Fruit fly (Drosophila melanogaster): ENCODE results near the gene Rcd4.

Gene Rcd4

DNA sequence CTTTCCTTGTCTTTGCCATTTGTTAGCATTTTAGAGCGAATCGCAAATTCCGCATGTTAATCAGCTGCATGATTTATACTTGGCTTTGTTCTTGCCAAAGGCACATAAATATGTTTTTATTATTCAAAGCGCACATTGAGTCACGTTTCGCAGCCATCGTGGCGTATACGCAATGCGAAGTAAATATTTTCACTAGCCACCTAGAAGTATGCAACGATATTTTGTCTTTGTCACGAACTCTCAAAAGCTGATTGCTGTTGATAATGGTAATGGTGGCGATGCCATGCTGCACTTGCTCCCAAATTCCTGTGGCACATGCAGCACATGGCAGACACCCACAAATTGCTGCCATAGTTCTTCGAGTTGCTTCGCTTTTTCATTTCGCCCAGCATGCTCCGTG is 48.0 kb upstream of the Rcd4 start (continued):
- TF ChIP-seq Atf6 (GFP tag; IDR thresholded peaks at IDR 0.05): 0 out of 2 replicates have a peak, but pooled peaks have one; percentile 8
- no peak for TF ChIP-seq CG8388 (GFP tag; optimal IDR thresholded peaks at IDR 0.05)
- TF ChIP-seq CG1647 (GFP tag; optimal IDR thresholded peaks at IDR 0.05): no peak
- no peak for TF ChIP-seq Aef1 (GFP tag; IDR thresholded peaks at IDR 0.05)
- no peak for TF ChIP-seq CG12071 (GFP tag; optimal IDR thresholded peaks at IDR 0.05)
- TF ChIP-seq CG17328 (GFP tag; IDR thresholded peaks at IDR 0.05): no peak
- peak; percentile 30; the same call in 1 of the 2 replicates for TF ChIP-seq CG13287 (GFP tag; IDR thresholded peaks at IDR 0.05; ENCODE audit: partially characterized antibody)
- no peak for TF ChIP-seq dimm (GFP tag; IDR thresholded peaks at IDR 0.05)
- TF ChIP-seq CG8359 (GFP tag; optimal IDR thresholded peaks at IDR 0.05; ENCODE audit: borderline replicate concordance): no peak
- no peak for TF ChIP-seq onecut (GFP tag; IDR thresholded peaks at IDR 0.05)
- no peak for TF ChIP-seq Asciz (GFP tag; optimal IDR thresholded peaks at IDR 0.05)
- TF ChIP-seq Dip3 (GFP tag; optimal IDR thresholded peaks at IDR 0.05): no peak
- 0 out of 4 replicates have a peak, but pooled peaks have one; percentile 68 for TF ChIP-seq chinmo (GFP tag; IDR thresholded peaks at IDR 0.05; ENCODE audit: partially characterized antibody)
- 0 out of 2 replicates have a peak, but pooled peaks have one; percentile 28 for TF ChIP-seq sob (GFP tag; IDR thresholded peaks at IDR 0.05)
- TF ChIP-seq ci (GFP tag; IDR thresholded peaks at IDR 0.05): peak; percentile 74; the same call in 2 of the 3 replicates
- no peak for TF ChIP-seq br (optimal IDR thresholded peaks at IDR 0.05)
- peak; percentile 49 for TF ChIP-seq CG10979 (tag; optimal IDR thresholded peaks at IDR 0.05)
- TF ChIP-seq E2f2 (GFP tag; IDR thresholded peaks at IDR 0.05): no peak
- 0 out of 3 replicates have a peak, but pooled peaks have one; percentile 19 for TF ChIP-seq Mrtf (GFP tag; IDR thresholded peaks at IDR 0.05)
- no peak for TF ChIP-seq pzg (GFP tag; optimal IDR thresholded peaks at IDR 0.05)
- TF ChIP-seq MESR4 (GFP tag; optimal IDR thresholded peaks at IDR 0.05): no peak
- no peak for TF ChIP-seq Fer2 (tag; optimal IDR thresholded peaks at IDR 0.05)

DNA sequence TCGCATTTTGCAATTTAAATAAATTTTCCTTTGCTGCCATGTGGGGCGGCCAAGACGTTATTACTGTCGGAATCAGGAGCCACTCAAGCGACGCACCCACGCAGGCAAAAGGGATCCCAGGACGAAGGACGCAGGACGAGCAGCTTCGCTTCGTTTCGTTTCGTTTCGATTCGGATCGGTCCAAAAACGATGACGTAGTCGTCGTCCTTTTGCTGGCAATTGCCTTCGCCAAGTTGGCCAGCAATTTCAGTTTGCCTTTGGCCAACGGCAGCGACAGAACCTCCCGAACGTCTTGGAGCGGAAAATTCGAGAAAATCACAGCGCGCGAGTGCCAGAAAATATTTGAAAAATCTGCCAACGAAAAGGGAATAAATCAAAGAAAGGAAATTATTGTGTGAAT is 44.6 kb upstream of the Rcd4 start, which contains the start of gene witty:
witty (plus strand) TSS at position 249 of the 400 bp plus-strand sequence.
- TF ChIP-seq sisA (GFP tag; IDR thresholded peaks at IDR 0.05) (0 out of 2 replicates have a peak, but pooled peaks have one; percentile 9), Deaf1 (tag; optimal IDR thresholded peaks at IDR 0.05) (peak; percentile 93), Taf1 (GFP tag; IDR thresholded peaks at IDR 0.05) (no peak), CG10431 (GFP tag; optimal IDR thresholded peaks at IDR 0.05) (no peak), Dad (GFP tag; optimal IDR thresholded peaks at IDR 0.05) (no peak), CG34422 (GFP tag; IDR thresholded peaks at IDR 0.05) (no peak), Atf6 (GFP tag; IDR thresholded peaks at IDR 0.05) (no peak), CG16779 (GFP tag; IDR thresholded peaks at IDR 0.05) (0 out of 2 replicates have a peak, but pooled peaks have one; percentile 19), CG13894 (tag; optimal IDR thresholded peaks at IDR 0.05) (peak; percentile 38)

DNA sequence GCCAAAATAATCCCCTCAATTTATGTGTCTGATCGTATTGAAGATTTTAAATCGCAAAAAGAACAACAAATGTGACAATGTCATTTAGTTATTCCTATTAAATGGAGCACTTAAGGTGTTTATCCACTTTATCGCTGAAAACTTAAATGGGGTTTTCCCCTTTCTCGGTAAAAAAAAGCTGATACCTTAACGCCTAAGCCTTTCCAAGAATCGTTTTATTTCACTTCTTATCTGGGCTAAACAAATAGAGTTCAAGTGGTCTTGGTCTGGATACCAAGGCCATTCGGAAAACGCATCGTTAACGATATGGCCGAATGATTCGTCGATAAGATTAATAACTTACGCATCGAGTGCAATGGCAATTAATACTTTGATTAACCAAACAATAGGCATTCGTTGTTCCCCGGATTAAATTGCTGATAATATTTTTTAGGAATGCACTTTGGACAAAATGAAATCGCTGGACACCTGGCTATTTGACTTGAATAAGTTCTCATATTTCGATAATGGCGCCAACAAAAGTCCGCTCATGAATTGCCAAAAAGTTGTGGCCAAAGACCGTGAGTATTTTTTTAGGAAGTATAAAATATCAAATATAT is 42.8 kb upstream of the Rcd4 start:
- TF ChIP-seq B-H1 (GFP tag; IDR thresholded peaks at IDR 0.05): no peak

DNA sequence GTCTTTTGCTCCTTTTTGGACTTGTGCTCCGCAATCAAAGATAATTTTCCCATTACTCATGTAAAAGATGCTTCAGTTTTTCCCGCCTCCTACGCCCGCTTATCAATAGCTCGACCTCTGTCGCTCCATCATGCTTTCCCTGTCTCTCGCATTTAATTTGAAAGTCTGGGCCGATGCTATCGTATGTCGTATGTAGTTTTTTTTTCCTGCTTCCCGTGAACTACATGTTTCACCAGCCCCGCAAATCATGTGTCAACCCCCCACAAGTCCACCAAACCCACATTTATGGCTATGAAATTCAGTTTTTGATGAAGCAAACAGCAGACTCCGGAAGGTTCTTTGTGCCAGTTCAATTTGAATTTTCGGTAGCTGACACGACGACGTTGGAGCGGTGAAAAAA is 40.3 kb upstream of the Rcd4 start, which contains the start of gene CG14273:
CG14273 (plus strand) TSS at position 301 of the 400 bp plus-strand sequence.
- TF ChIP-seq stc (GFP tag; IDR thresholded peaks at IDR 0.05) (no peak), sens (GFP tag) (peak; percentile 11)

DNA sequence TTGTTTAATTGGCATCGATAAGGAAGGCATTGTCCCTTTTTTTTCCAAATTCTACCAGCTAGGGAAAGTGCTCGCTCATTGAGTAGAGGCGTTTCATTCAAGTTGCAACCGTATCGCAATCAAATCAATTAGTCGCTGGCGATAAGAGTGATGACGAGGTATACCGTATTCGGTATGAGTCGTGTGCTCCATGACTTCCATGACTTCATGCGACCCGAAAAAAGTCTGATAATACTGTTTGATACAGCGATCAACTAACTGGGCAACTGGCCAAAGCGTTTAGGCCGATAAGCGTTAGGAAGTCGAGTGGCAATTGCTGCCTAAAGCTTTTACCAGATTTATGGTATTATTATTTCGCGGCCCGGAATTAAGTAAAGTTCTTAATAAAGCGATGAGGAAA is 38.1 kb upstream of the Rcd4 start:
- TF ChIP-seq D19B (GFP tag; optimal IDR thresholded peaks at IDR 0.05): peak; percentile 48
- no peak for TF ChIP-seq bbx (GFP tag; IDR thresholded peaks at IDR 0.05; ENCODE audit: partially characterized antibody)
- TF ChIP-seq sug (tag; optimal IDR thresholded peaks at IDR 0.05): peak; percentile 51
- TF ChIP-seq grn (GFP tag; optimal IDR thresholded peaks at IDR 0.05): peak; percentile 83
- TF ChIP-seq esg (GFP tag; conservative IDR thresholded peaks at IDR 0.05): no peak
- peak; percentile 2 for TF ChIP-seq BtbVII (GFP tag; optimal IDR thresholded peaks at IDR 0.05)
- peak; percentile 16 for TF ChIP-seq Deaf1 (tag; optimal IDR thresholded peaks at IDR 0.05)
- peak; percentile 39 for TF ChIP-seq lab (GFP tag; optimal IDR thresholded peaks at IDR 0.05)
- no peak for TF ChIP-seq stwl (tag; optimal IDR thresholded peaks at IDR 0.05)
- peak; percentile 96 for TF ChIP-seq exex (tag; optimal IDR thresholded peaks at IDR 0.05)
- 0 out of 4 replicates have a peak, but pooled peaks have one; percentile 37 for TF ChIP-seq chinmo (GFP tag; IDR thresholded peaks at IDR 0.05; ENCODE audit: partially characterized antibody)
- TF ChIP-seq Hey (tag; optimal IDR thresholded peaks at IDR 0.05): peak; percentile 14
- TF ChIP-seq CG34224 (GFP tag; IDR thresholded peaks at IDR 0.05; ENCODE audit: partially characterized antibody): no peak

All from whole organism, embryonic.